Worm (Caenorhabditis elegans): ENCODE results near the gene C09H10.5.

- TF ChIP-seq pes-1 (GFP tag; IDR thresholded peaks at IDR 0.05) (no peak), flt-1 (GFP tag; IDR thresholded peaks at IDR 0.05) (no peak), ama-1 (optimal IDR thresholded peaks at IDR 0.05) (no peak), hmbx-1 (tag; optimal IDR thresholded peaks at IDR 0.05) (no peak), B0310.2 (tag; optimal IDR thresholded peaks at IDR 0.05) (no peak), hnd-1 (tag; optimal IDR thresholded peaks at IDR 0.05) (no peak), hmg-4 (GFP tag; optimal IDR thresholded peaks at IDR 0.05) (no peak), aly-1 (tag; optimal IDR thresholded peaks at IDR 0.05) (no peak), tra-4 (tag; optimal IDR thresholded peaks at IDR 0.05) (no peak), tbx-11 (GFP tag; IDR thresholded peaks at IDR 0.05) (no peak), ets-7 (tag; optimal IDR thresholded peaks at IDR 0.05) (no peak), tbx-37 (GFP tag; conservative IDR thresholded peaks at IDR 0.05) (no peak)
Measured at ce11 chrII:11057256-11057655, 46.3 kb downstream of the C09H10.5 start.
